Fruit fly (Drosophila melanogaster) whole organism, embryonic: ENCODE data around the gene Cpr64Ab.

ENCODE experiments used
- Aef1 ChIP-seq: fragments of 200-800 bp; sonication (Bioruptor generic); IDR thresholded peaks from 3 replicates; pipeline ENCODE4 v1.3.6; 2022; ENCODE audit warnings: missing biosample characterization, missing genetic modification characterization
- Bteb2 ChIP-seq: fragments of 200-800 bp; sonication (Bioruptor generic); optimal IDR thresholded peaks from 2 replicates; lab custom pipeline; 2016; ENCODE audit warnings: missing biosample characterization, missing genetic modification characterization
- CG11093 ChIP-seq: fragments of 200-800 bp; sonication (Bioruptor generic); IDR thresholded peaks from 3 replicates; pipeline ENCODE4 v1.3.6; 2022; ENCODE audit warnings: missing biosample characterization, missing genetic modification characterization
- CG14667 ChIP-seq: fragments of 200-800 bp; sonication (Bioruptor generic); IDR thresholded peaks from 2 replicates; pipeline ENCODE4 v1.3.6; 2022; ENCODE audit warnings: missing biosample characterization, missing genetic modification characterization
- CG15514 ChIP-seq: fragments of 200-800 bp; sonication (Bioruptor generic); optimal IDR thresholded peaks from 3 replicates; lab custom pipeline; 2017; ENCODE audit warnings: missing biosample characterization, missing genetic modification characterization, mild to moderate bottlenecking, moderate library complexity, missing genetic modification reagents
- CG16779 ChIP-seq: fragments of 200-800 bp; sonication (Bioruptor generic); IDR thresholded peaks from 2 replicates; pipeline ENCODE4 v1.3.6; 2022; ENCODE audit warnings: missing biosample characterization, missing genetic modification characterization
- CG2116 ChIP-seq: fragments of 200-800 bp; sonication (Bioruptor generic); optimal IDR thresholded peaks from 3 replicates; lab custom pipeline; 2018; ENCODE audit warnings: missing biosample characterization, mild to moderate bottlenecking, missing genetic modification characterization
- CG2129 ChIP-seq: fragments of 200-800 bp; sonication (Bioruptor generic); IDR thresholded peaks from 2 replicates; pipeline ENCODE4 v1.3.6; 2022; ENCODE audit warnings: missing biosample characterization, missing genetic modification characterization; ENCODE audit not compliant: partially characterized antibody
- CG2712 ChIP-seq: fragments of 200-800 bp; optimal IDR thresholded peaks from 3 replicates; lab custom pipeline; 2019; ENCODE audit warnings: missing biosample characterization, mild to moderate bottlenecking, missing genetic modification characterization, moderate library complexity
- CG2875 ChIP-seq: fragments of 200-800 bp; sonication (Bioruptor generic); optimal IDR thresholded peaks from 2 replicates; lab custom pipeline; 2017; ENCODE audit warnings: missing biosample characterization, mild to moderate bottlenecking, missing genetic modification characterization, missing genetic modification reagents
- CG32772 ChIP-seq: fragments of 200-800 bp; sonication (Bioruptor generic); IDR thresholded peaks from 2 replicates; pipeline ENCODE4 v1.3.6; 2022; ENCODE audit warnings: missing biosample characterization, missing genetic modification characterization
- CG4404 ChIP-seq: fragments of 200-800 bp; sonication (Bioruptor generic); IDR thresholded peaks from 2 replicates; pipeline ENCODE4 v1.3.6; 2022; ENCODE audit warnings: missing biosample characterization, missing genetic modification characterization
- CG4820 ChIP-seq: fragments of 200-800 bp; sonication (Bioruptor generic); optimal IDR thresholded peaks from 3 replicates; lab custom pipeline; 2016; ENCODE audit warnings: missing biosample characterization, missing genetic modification characterization
- CG9609 ChIP-seq: fragments of 200-800 bp; sonication (Bioruptor generic); optimal IDR thresholded peaks from 3 replicates; lab custom pipeline; 2016; ENCODE audit warnings: missing biosample characterization, missing genetic modification characterization
- CG9727 ChIP-seq: fragments of 200-800 bp; sonication (Bioruptor generic); optimal IDR thresholded peaks from 3 replicates; lab custom pipeline; 2017; ENCODE audit warnings: missing biosample characterization, mild to moderate bottlenecking, missing genetic modification characterization
- GATAe ChIP-seq: fragments of 200-800 bp; sonication (Bioruptor generic); conservative IDR thresholded peaks from 2 replicates; pipeline ENCODE4 v1.3.6; 2022; ENCODE audit warnings: missing biosample characterization, missing genetic modification characterization
- HLH4C ChIP-seq: fragments of 200-800 bp; sonication (Bioruptor generic); IDR thresholded peaks from 3 replicates; pipeline ENCODE4 v1.3.6; 2022; ENCODE audit warnings: missing biosample characterization, missing genetic modification characterization; ENCODE audit not compliant: partially characterized antibody
- HLHmδ ChIP-seq: fragments of 200-800 bp; sonication (Bioruptor generic); optimal IDR thresholded peaks from 2 replicates; lab custom pipeline; 2018; ENCODE audit warnings: missing biosample characterization, mild to moderate bottlenecking, missing genetic modification characterization, moderate library complexity
- Hey ChIP-seq: fragments of 200-800 bp; sonication (Bioruptor generic); optimal IDR thresholded peaks from 3 replicates; lab custom pipeline; 2018; ENCODE audit warnings: missing biosample characterization, mild to moderate bottlenecking, missing genetic modification characterization
- Hmr ChIP-seq: fragments of 200-800 bp; sonication (Bioruptor generic); optimal IDR thresholded peaks from 3 replicates; lab custom pipeline; 2017; ENCODE audit warnings: mild to moderate bottlenecking, missing biosample characterization, missing genetic modification reagents, missing genetic modification characterization
- Hsf ChIP-seq: fragments of 200-800 bp; sonication (Bioruptor generic); optimal IDR thresholded peaks from 3 replicates; lab custom pipeline; 2016; ENCODE audit warnings: missing biosample characterization, missing genetic modification characterization
- Lim3 ChIP-seq: fragments of 200-800 bp; sonication (Bioruptor generic); IDR thresholded peaks from 2 replicates; pipeline ENCODE4 v1.3.6; 2022; ENCODE audit warnings: missing biosample characterization, missing genetic modification characterization
- Mrtf ChIP-seq: fragments of 200-800 bp; sonication (Bioruptor generic); IDR thresholded peaks from 3 replicates; pipeline ENCODE4 v1.3.6; 2022; ENCODE audit warnings: missing biosample characterization, missing genetic modification characterization
- NK7.1 ChIP-seq: fragments of 200-800 bp; sonication (Bioruptor generic); optimal IDR thresholded peaks from 3 replicates; lab custom pipeline; 2016; ENCODE audit warnings: missing biosample characterization, missing genetic modification characterization
- Neu2 ChIP-seq: fragments of 200-800 bp; sonication (Bioruptor generic); optimal IDR thresholded peaks from 3 replicates; lab custom pipeline; 2016; ENCODE audit warnings: missing biosample characterization, missing genetic modification characterization, borderline replicate concordance
- Nf-YC ChIP-seq: fragments of 200-800 bp; optimal IDR thresholded peaks from 3 replicates; lab custom pipeline; 2019; ENCODE audit warnings: missing biosample characterization, mild to moderate bottlenecking, missing genetic modification characterization, moderate library complexity
- Rx ChIP-seq: fragments of 200-800 bp; sonication (Bioruptor generic); IDR thresholded peaks from 2 replicates; pipeline ENCODE4 v1.3.6; 2022; ENCODE audit warnings: missing biosample characterization, missing genetic modification characterization
- Side ChIP-seq: fragments of 200-800 bp; sonication (Bioruptor generic); optimal IDR thresholded peaks from 2 replicates; lab custom pipeline; 2016; ENCODE audit warnings: missing biosample characterization, missing genetic modification characterization
- Trl ChIP-seq, 3 experiments: fragments of >200 bp in 2 of 3; fragments of 200-800 bp in 1 of 3; sonication (Bioruptor generic) in 1 of 3; optimal IDR thresholded peaks; 2 replicates in 1 of 3; 3 replicates in 2 of 3; lab custom pipeline; 2016 to 2017; ENCODE audit warnings: missing biosample characterization in 1 of 3, missing genetic modification characterization in 1 of 3
- Xrp1 ChIP-seq: fragments of 200-800 bp; sonication (Bioruptor generic); IDR thresholded peaks from 2 replicates; pipeline ENCODE4 v1.3.6; 2022; ENCODE audit warnings: missing biosample characterization, missing genetic modification characterization
- YL-1 ChIP-seq: fragments of 200-800 bp; sonication (Bioruptor generic); optimal IDR thresholded peaks from 3 replicates; lab custom pipeline; 2017; ENCODE audit warnings: missing biosample characterization, mild to moderate bottlenecking, missing genetic modification characterization
- amos ChIP-seq: fragments of 200-800 bp; sonication (Bioruptor generic); IDR thresholded peaks from 2 replicates; pipeline ENCODE4 v1.3.6; 2022; ENCODE audit warnings: missing biosample characterization, missing genetic modification characterization; ENCODE audit not compliant: partially characterized antibody
- bcd ChIP-seq: fragments of 200-800 bp; sonication (Bioruptor generic); optimal IDR thresholded peaks from 2 replicates; lab custom pipeline; 2017; ENCODE audit warnings: missing biosample characterization, mild to moderate bottlenecking, missing genetic modification characterization
- bsh ChIP-seq, 2 experiments: fragments of 200-800 bp; sonication (Bioruptor generic); optimal IDR thresholded peaks; 2 replicates each; lab custom pipeline; 2017 to 2018; ENCODE audit warnings: mild to moderate bottlenecking in 2 of 2, missing biosample characterization in 2 of 2, missing genetic modification characterization in 2 of 2, moderate library complexity in 1 of 2
- ems ChIP-seq: fragments of 200-800 bp; sonication (Bioruptor generic); optimal IDR thresholded peaks from 3 replicates; lab custom pipeline; 2016; ENCODE audit warnings: missing biosample characterization, missing genetic modification characterization
- jing ChIP-seq: fragments of 200-800 bp; sonication (Bioruptor generic); optimal IDR thresholded peaks from 2 replicates; lab custom pipeline; 2018; ENCODE audit warnings: missing biosample characterization, mild to moderate bottlenecking, missing genetic modification characterization
- klu ChIP-seq: fragments of 200-800 bp; sonication (Bioruptor generic); IDR thresholded peaks from 2 replicates; pipeline ENCODE4 v1.3.6; 2022; ENCODE audit warnings: missing biosample characterization, missing genetic modification characterization
- knrl ChIP-seq: fragments of 200-800 bp; sonication (Bioruptor generic); IDR thresholded peaks from 3 replicates; pipeline ENCODE4 v1.3.6; 2022; ENCODE audit warnings: missing biosample characterization, missing genetic modification characterization; ENCODE audit not compliant: partially characterized antibody
- maf-S ChIP-seq: fragments of 200-800 bp; sonication (Bioruptor generic); optimal IDR thresholded peaks from 2 replicates; lab custom pipeline; 2016; ENCODE audit warnings: missing biosample characterization, missing genetic modification characterization
- mam ChIP-seq: fragments of 200-800 bp; sonication (Bioruptor generic); optimal IDR thresholded peaks from 3 replicates; lab custom pipeline; 2016; ENCODE audit warnings: missing biosample characterization, missing genetic modification characterization
- nerfin-1 ChIP-seq: fragments of 200-800 bp; sonication (Bioruptor generic); optimal IDR thresholded peaks from 3 replicates; lab custom pipeline; 2019; ENCODE audit warnings: missing biosample characterization, mild to moderate bottlenecking, missing genetic modification characterization, moderate library complexity
- pnt ChIP-seq: fragments of 200-800 bp; sonication (Bioruptor generic); optimal IDR thresholded peaks from 3 replicates; lab custom pipeline; 2016; ENCODE audit warnings: missing biosample characterization, missing genetic modification characterization
- pros ChIP-seq: fragments of 200-800 bp; sonication (Bioruptor generic); optimal IDR thresholded peaks from 3 replicates; lab custom pipeline; 2019; ENCODE audit warnings: missing biosample characterization, mild to moderate bottlenecking, missing genetic modification characterization, moderate library complexity
- scrt ChIP-seq: fragments of 200-800 bp; sonication (Bioruptor generic); optimal IDR thresholded peaks from 2 replicates; lab custom pipeline; 2018; ENCODE audit warnings: missing biosample characterization, mild to moderate bottlenecking, missing genetic modification characterization, moderate library complexity
- sd ChIP-seq: fragments of 200-800 bp; sonication (Bioruptor generic); optimal IDR thresholded peaks from 3 replicates; lab custom pipeline; 2018; ENCODE audit warnings: missing biosample characterization, mild to moderate bottlenecking, missing genetic modification characterization, moderate library complexity
- slou ChIP-seq: fragments of 200-800 bp; sonication (Bioruptor generic); optimal IDR thresholded peaks from 3 replicates; lab custom pipeline; 2016; ENCODE audit warnings: missing biosample characterization, missing genetic modification characterization
- zen ChIP-seq: fragments of 200-800 bp; sonication (Bioruptor generic); optimal IDR thresholded peaks from 3 replicates; lab custom pipeline; 2018; ENCODE audit warnings: missing biosample characterization, mild to moderate bottlenecking, missing genetic modification characterization, moderate library complexity

Cpr64Ab gene

DNA sequence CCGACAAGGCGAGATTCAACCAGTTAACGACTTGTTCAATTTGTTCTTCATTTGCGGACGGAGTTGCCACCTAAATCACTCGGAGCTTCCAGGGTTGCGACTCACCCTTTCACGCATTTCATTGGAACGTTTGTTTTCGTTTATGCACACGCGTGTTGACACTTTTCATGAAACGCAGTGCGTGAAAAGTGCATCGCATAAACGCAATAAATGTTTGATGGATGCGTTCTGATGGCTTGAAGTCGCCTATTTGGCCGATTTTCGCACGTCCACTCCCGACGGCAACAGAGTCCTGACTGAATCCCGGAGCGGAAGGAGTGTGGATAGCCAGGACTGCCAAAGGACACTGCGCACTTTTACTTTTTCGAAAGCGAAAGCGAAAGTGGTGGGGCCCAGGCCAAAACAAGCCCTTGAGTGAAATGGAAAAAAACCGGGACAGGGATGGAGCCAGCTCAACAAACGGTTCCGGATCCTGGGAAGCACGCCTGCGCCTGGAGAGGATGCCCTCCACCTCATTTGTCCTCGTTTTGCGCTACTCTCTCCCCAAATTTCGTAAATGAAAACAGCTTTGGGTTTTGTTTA lies 33.3 kb downstream of the Cpr64Ab start, which contains the start of gene Teh4 (continued):
- TF ChIP-seq GATAe (GFP tag; lab: Robert Waterston, UW) = no peak
- TF ChIP-seq zen = no peak
- no peak for TF ChIP-seq CG9609 (GFP tag; lab: Kevin White, UChicago)
- peak in 1 of 2 experiments; percentile 22 for TF ChIP-seq Trl (optimal IDR thresholded peaks at IDR 0.05; lab: Kevin White, UChicago)
- no peak for TF ChIP-seq Trl (GFP tag; optimal IDR thresholded peaks at IDR 0.05; lab: Kevin White, UChicago)
- no peak for TF ChIP-seq mam (GFP tag; lab: Kevin White, UChicago)
- no peak for TF ChIP-seq sd (tag; lab: Kevin White, UChicago)
- TF ChIP-seq Neu2 (GFP tag; lab: Kevin White, UChicago) = no peak
- TF ChIP-seq Lim3 (GFP tag; lab: Robert Waterston, UW) = no peak
- no peak for TF ChIP-seq CG9727
- no peak for TF ChIP-seq Mrtf
- TF ChIP-seq CG16779 (GFP tag; lab: Robert Waterston, UW) = peak; percentile 57; the same call in 1 of the 2 replicates
- no peak for TF ChIP-seq Hmr
- TF ChIP-seq Aef1 (GFP tag; lab: Robert Waterston, UW) = no peak
- no peak for TF ChIP-seq Xrp1 (GFP tag; lab: Robert Waterston, UW)
- TF ChIP-seq HLHmδ = no peak
- TF ChIP-seq ems (GFP tag; lab: Kevin White, UChicago) = no peak
- no peak for TF ChIP-seq bsh (GFP tag; optimal IDR thresholded peaks at IDR 0.05; lab: Kevin White, UChicago)
- TF ChIP-seq CG2116 (GFP tag; lab: Kevin White, UChicago) = no peak
- no peak for TF ChIP-seq CG11093 (GFP tag; lab: Robert Waterston, UW)
- no peak for TF ChIP-seq CG14667 (GFP tag; lab: Robert Waterston, UW)
- TF ChIP-seq slou = no peak
- TF ChIP-seq klu (GFP tag; lab: Robert Waterston, UW) = no peak
- 0 out of 2 replicates have a peak, but pooled peaks have one; percentile 12 for TF ChIP-seq amos (GFP tag; lab: Robert Waterston, UW)
- no peak for TF ChIP-seq Hsf (GFP tag; lab: Kevin White, UChicago)
- TF ChIP-seq pros (GFP tag; lab: Kevin White, UChicago) = no peak
- TF ChIP-seq CG15514 (GFP tag; lab: Kevin White, UChicago) = peak; percentile 97
- 0 out of 3 replicates have a peak, but pooled peaks have one; percentile 19 for TF ChIP-seq knrl (GFP tag; lab: Robert Waterston, UW)
- no peak for TF ChIP-seq maf-S
- 0 out of 3 replicates have a peak, but pooled peaks have one; percentile 31 for TF ChIP-seq HLH4C (GFP tag; lab: Robert Waterston, UW)
- no peak for TF ChIP-seq CG2875 (GFP tag; lab: Kevin White, UChicago)
- peak; percentile 72 for TF ChIP-seq CG4820 (GFP tag; lab: Kevin White, UChicago)
- no peak for TF ChIP-seq CG4404 (GFP tag; lab: Robert Waterston, UW)
- TF ChIP-seq Nf-YC (tag; lab: Kevin White, UChicago) = no peak
- no peak for TF ChIP-seq CG2712 (tag; lab: Kevin White, UChicago)
- no peak for TF ChIP-seq pnt
- no peak for TF ChIP-seq Rx (GFP tag; lab: Robert Waterston, UW)
- TF ChIP-seq scrt = no peak
- TF ChIP-seq nerfin-1 (tag; lab: Kevin White, UChicago) = peak; percentile 60
- no peak for TF ChIP-seq Side (GFP tag; lab: Kevin White, UChicago)
- TF ChIP-seq bcd (GFP tag; lab: Kevin White, UChicago) = no peak
- no peak for TF ChIP-seq jing (GFP tag; lab: Kevin White, UChicago)
- no peak for TF ChIP-seq CG2129 (GFP tag; lab: Robert Waterston, UW)
- no peak for TF ChIP-seq Bteb2 (GFP tag; lab: Kevin White, UChicago)
- TF ChIP-seq YL-1 (GFP tag; lab: Kevin White, UChicago) = no peak
- no peak for TF ChIP-seq Hey (tag; lab: Kevin White, UChicago)
- no peak for TF ChIP-seq CG32772 (GFP tag; lab: Robert Waterston, UW)
- no peak for TF ChIP-seq NK7.1
